Worm (Caenorhabditis elegans) whole organism, young adult: ENCODE measurements around the gene F56A8.5.

Experiments
- B0261.1 ChIP-seq: sonication (generic microtip); optimal IDR thresholded peaks from 2 replicates; lab custom pipeline; 2016; ENCODE audit warnings: mild to moderate bottlenecking, missing genetic modification characterization, moderate library complexity, missing compliant biosample characterization
- B0336.3 ChIP-seq: fragments of 200-800 bp; sonication (Bioruptor generic); IDR thresholded peaks from 2 replicates; pipeline ENCODE4 v1.3.6; 2022; ENCODE audit warnings: missing genetic modification characterization, missing compliant biosample characterization
- F37B4.10 ChIP-seq: fragments of 200-800 bp; sonication (Bioruptor generic); IDR thresholded peaks from 2 replicates; pipeline ENCODE4 v1.3.6; 2022; ENCODE audit warnings: missing genetic modification characterization, missing compliant biosample characterization
- ama-1 ChIP-seq, 3 experiments: fragments of 150-350 bp in 1 of 3; sonication (generic microtip) in 2 of 3; optimal IDR thresholded peaks; 2 replicates each; lab custom pipeline; 2014 to 2018; ENCODE audit warnings: missing biosample characterization in 2 of 3, missing genetic modification characterization in 2 of 3, missing genetic modification reagents in 2 of 3
- ceh-27 ChIP-seq: fragments of 200-800 bp; sonication (Bioruptor generic); optimal IDR thresholded peaks from 2 replicates; lab custom pipeline; 2018; ENCODE audit warnings: mild to moderate bottlenecking, missing genetic modification characterization, moderate library complexity, missing compliant biosample characterization
- dox-1 ChIP-seq: fragments of 200-800 bp; sonication (Bioruptor generic); IDR thresholded peaks from 2 replicates; pipeline ENCODE4 v1.3.6; 2022; ENCODE audit warnings: missing genetic modification reagents, missing genetic modification characterization, missing compliant biosample characterization
- lin-26 ChIP-seq: fragments of 200-800 bp; sonication (Bioruptor generic); IDR thresholded peaks from 2 replicates; pipeline ENCODE4 v1.3.6; 2022; ENCODE audit warnings: missing genetic modification reagents, missing genetic modification characterization, missing compliant biosample characterization
- nhr-90 ChIP-seq: sonication (generic microtip); optimal IDR thresholded peaks from 2 replicates; lab custom pipeline; 2016; ENCODE audit warnings: missing genotype, mild to moderate bottlenecking, missing genetic modification characterization, missing compliant biosample characterization
- snpc-1.1 ChIP-seq: sonication (generic microtip); optimal IDR thresholded peaks from 2 replicates; lab custom pipeline; 2017; ENCODE audit warnings: missing genetic modification characterization, mild to moderate bottlenecking, missing compliant biosample characterization, antibody characterized with exemption, moderate library complexity, missing genotype, missing genetic modification reagents; ENCODE audit not compliant: insufficient read depth
- unc-62 ChIP-seq: fragments of 150-350 bp; optimal IDR thresholded peaks from 2 replicates; lab custom pipeline; 2014; ENCODE audit warnings: missing biosample characterization, missing genetic modification reagents, missing genetic modification characterization
- ztf-28 ChIP-seq: fragments of 200-800 bp; sonication (Bioruptor generic); IDR thresholded peaks from 2 replicates; pipeline ENCODE4 v1.3.6; 2022; ENCODE audit warnings: missing genetic modification reagents, missing genetic modification characterization, missing compliant biosample characterization

ce11 chrIII:13310552-13310951, 44.9 kb downstream of the F56A8.5 start:
- no peak for TF ChIP-seq B0261.1 (tag; lab: Kevin White, UChicago)
- no peak for TF ChIP-seq dox-1 (GFP tag; lab: Robert Waterston, UW)
- no peak for TF ChIP-seq lin-26
- TF ChIP-seq F37B4.10 (GFP tag; lab: Robert Waterston, UW), result no peak
- no peak for TF ChIP-seq B0336.3 (GFP tag; lab: Robert Waterston, UW)
- TF ChIP-seq snpc-1.1 (tag; lab: Kevin White, UChicago), result no peak
- no peak for TF ChIP-seq unc-62 (GFP tag; lab: Kevin White, UChicago)
- TF ChIP-seq ceh-27 (GFP tag; lab: Kevin White, UChicago), result no peak
- no peak for TF ChIP-seq ama-1 (optimal IDR thresholded peaks at IDR 0.05; lab: Kevin White, UChicago)
- no peak for TF ChIP-seq ama-1 (GFP tag; optimal IDR thresholded peaks at IDR 0.05; lab: Kevin White, UChicago)
- TF ChIP-seq nhr-90 (tag; lab: Kevin White, UChicago), result no peak
- TF ChIP-seq ztf-28 (GFP tag; lab: Robert Waterston, UW), result no peak
